Fruit fly (Drosophila melanogaster): ENCODE measurements around the gene cal1.
A peak's percentile ranks its signal among the peaks of the same experiment; 100 is the strongest.

Gene cal1

dm6 chr3R:17133897-17134296 is 45.8 kb downstream of the cal1 start, which contains the start of gene CG31267:
Gene CG31267, plus strand, starts transcription at chr3R:17134197.
- no peak for TF ChIP-seq CG8089 (GFP tag; optimal IDR thresholded peaks at IDR 0.05)
- TF ChIP-seq zf30C (GFP tag; optimal IDR thresholded peaks at IDR 0.05) = no peak
- TF ChIP-seq CG18764 (GFP tag; optimal IDR thresholded peaks at IDR 0.05) = no peak
- no peak for TF ChIP-seq CG7786 (GFP tag; optimal IDR thresholded peaks at IDR 0.05)
- TF ChIP-seq Chrac-16 (GFP tag; optimal IDR thresholded peaks at IDR 0.05) = no peak

dm6 chr3R:17135747-17136146 is 47.7 kb downstream of the cal1 start, which contains the start of gene CG5246:
Gene CG5246, plus strand, starts transcription at chr3R:17136111.
- peak; percentile 23 for TF ChIP-seq Hey (tag; optimal IDR thresholded peaks at IDR 0.05)
- TF ChIP-seq grn (GFP tag; optimal IDR thresholded peaks at IDR 0.05) = peak; percentile 38
- peak; percentile 27 for TF ChIP-seq sug (tag; optimal IDR thresholded peaks at IDR 0.05)
- peak; percentile 72 for TF ChIP-seq exex (tag; optimal IDR thresholded peaks at IDR 0.05)
- TF ChIP-seq Atf3 (GFP tag; optimal IDR thresholded peaks at IDR 0.05) = no peak

- TF ChIP-seq CG15514 (GFP tag; optimal IDR thresholded peaks at IDR 0.05) (no peak), CG10147 (GFP tag; optimal IDR thresholded peaks at IDR 0.05) (no peak), nom (GFP tag; optimal IDR thresholded peaks at IDR 0.05) (no peak), CG14965 (GFP tag; optimal IDR thresholded peaks at IDR 0.05; ENCODE audit: borderline replicate concordance) (no peak), D19B (GFP tag; optimal IDR thresholded peaks at IDR 0.05) (no peak), odd (GFP tag; optimal IDR thresholded peaks at IDR 0.05) (no peak), CG6765 (GFP tag; optimal IDR thresholded peaks at IDR 0.05) (no peak)
These were observed 49.5 kb downstream of the cal1 start, which contains the start of gene CG5255 for dm6 chr3R:17137593-17137992. Gene CG5255, plus strand, starts transcription at chr3R:17137893.

dm6 chr3R:17138699-17139098 is 50.6 kb downstream of the cal1 start, which contains the start of gene CG5265:
Gene CG5265, plus strand, starts transcription at chr3R:17138999.
- TF ChIP-seq oc (tag; optimal IDR thresholded peaks at IDR 0.05) (no peak), exex (tag; optimal IDR thresholded peaks at IDR 0.05) (no peak), Lim3 (GFP tag; IDR thresholded peaks at IDR 0.05) (no peak), CG16779 (GFP tag; IDR thresholded peaks at IDR 0.05) (no peak), rib (GFP tag; IDR thresholded peaks at IDR 0.05) (no peak), CG8765 (GFP tag; IDR thresholded peaks at IDR 0.05) (no peak), fd96Cb (tag; optimal IDR thresholded peaks at IDR 0.05) (no peak), jigr1 (GFP tag; IDR thresholded peaks at IDR 0.05) (no peak)

Data from whole organism, embryonic.